Fruit fly (Drosophila melanogaster) whole organism, embryonic: ENCODE data around the gene CG11980.
A peak's percentile ranks its signal among the peaks of the same experiment; 100 is the strongest.

Experiments used
- Aef1 ChIP-seq: fragments of 200-800 bp; sonication (Bioruptor generic); IDR thresholded peaks from 3 replicates; pipeline ENCODE4 v1.3.6; 2022; ENCODE audit warnings: missing biosample characterization, missing genetic modification characterization
- CG10267 ChIP-seq: fragments of 200-800 bp; sonication (Bioruptor generic); optimal IDR thresholded peaks from 2 replicates; lab custom pipeline; 2018; ENCODE audit warnings: missing biosample characterization, mild to moderate bottlenecking, missing genetic modification characterization, moderate library complexity
- CG10274 ChIP-seq: fragments of 200-800 bp; sonication (Bioruptor generic); optimal IDR thresholded peaks from 3 replicates; lab custom pipeline; 2017; ENCODE audit warnings: missing biosample characterization, mild to moderate bottlenecking, missing genetic modification characterization
- CG10462 ChIP-seq: fragments of 200-800 bp; sonication (Bioruptor generic); optimal IDR thresholded peaks from 2 replicates; lab custom pipeline; 2016; ENCODE audit warnings: missing biosample characterization, missing genetic modification characterization
- CG10979 ChIP-seq: fragments of 200-800 bp; sonication (Bioruptor generic); optimal IDR thresholded peaks from 2 replicates; lab custom pipeline; 2018; ENCODE audit warnings: missing biosample characterization, mild to moderate bottlenecking, missing genetic modification characterization, moderate library complexity
- CG11456 ChIP-seq: fragments of 200-800 bp; sonication (Bioruptor generic); IDR thresholded peaks from 3 replicates; pipeline ENCODE4 v1.3.6; 2022; ENCODE audit warnings: missing biosample characterization, missing genetic modification characterization
- CG11696 ChIP-seq: fragments of 200-800 bp; sonication (Bioruptor generic); IDR thresholded peaks from 2 replicates; pipeline ENCODE4 v1.3.6; 2022; ENCODE audit warnings: missing biosample characterization, missing genetic modification characterization
- CG12299 ChIP-seq: fragments of 200-800 bp; sonication (Bioruptor generic); optimal IDR thresholded peaks from 2 replicates; lab custom pipeline; 2018; ENCODE audit warnings: missing biosample characterization, mild to moderate bottlenecking, missing genetic modification characterization
- CG1233 ChIP-seq: fragments of 200-800 bp; sonication (Bioruptor generic); optimal IDR thresholded peaks from 4 replicates; lab custom pipeline; 2018; ENCODE audit warnings: missing biosample characterization, mild to moderate bottlenecking, missing genetic modification characterization
- CG14014 ChIP-seq: fragments of 200-800 bp; sonication (Bioruptor generic); IDR thresholded peaks from 2 replicates; pipeline ENCODE4 v1.3.6; 2022; ENCODE audit warnings: missing biosample characterization, missing genetic modification characterization
- CG14860 ChIP-seq: fragments of 200-800 bp; sonication (Bioruptor generic); IDR thresholded peaks from 3 replicates; pipeline ENCODE4 v1.3.6; 2022; ENCODE audit warnings: missing biosample characterization, missing genetic modification characterization; ENCODE audit not compliant: partially characterized antibody
- CG17186 ChIP-seq: fragments of 200-800 bp; sonication (Bioruptor generic); optimal IDR thresholded peaks from 3 replicates; lab custom pipeline; 2017; ENCODE audit warnings: missing biosample characterization, missing genetic modification reagents, missing genetic modification characterization
- CG17385 ChIP-seq: fragments of 200-800 bp; sonication (Bioruptor generic); optimal IDR thresholded peaks from 3 replicates; lab custom pipeline; 2018; ENCODE audit warnings: missing biosample characterization, mild to moderate bottlenecking, missing genetic modification characterization
- CG17568 ChIP-seq: fragments of 200-800 bp; sonication (Bioruptor generic); optimal IDR thresholded peaks from 2 replicates; lab custom pipeline; 2018; ENCODE audit warnings: missing biosample characterization, mild to moderate bottlenecking, missing genetic modification characterization, moderate library complexity
- CG1792 ChIP-seq: fragments of 200-800 bp; sonication (Bioruptor generic); optimal IDR thresholded peaks from 2 replicates; lab custom pipeline; 2016; ENCODE audit warnings: missing biosample characterization, missing genetic modification characterization
- CG32772 ChIP-seq: fragments of 200-800 bp; sonication (Bioruptor generic); IDR thresholded peaks from 2 replicates; pipeline ENCODE4 v1.3.6; 2022; ENCODE audit warnings: missing biosample characterization, missing genetic modification characterization
- CG6765 ChIP-seq: fragments of 200-800 bp; sonication (Bioruptor generic); optimal IDR thresholded peaks from 3 replicates; lab custom pipeline; 2017; ENCODE audit warnings: missing biosample characterization, mild to moderate bottlenecking, missing genetic modification characterization
- CG6791 ChIP-seq: fragments of 200-800 bp; sonication (Bioruptor generic); IDR thresholded peaks from 3 replicates; pipeline ENCODE4 v1.3.6; 2022; ENCODE audit warnings: missing biosample characterization, missing genetic modification characterization; ENCODE audit not compliant: partially characterized antibody
- CG7357 ChIP-seq: fragments of 200-800 bp; sonication (Bioruptor generic); IDR thresholded peaks from 3 replicates; pipeline ENCODE4 v1.3.6; 2022; ENCODE audit warnings: missing biosample characterization, missing genetic modification characterization
- CG7745 ChIP-seq: fragments of 200-800 bp; sonication (Bioruptor generic); optimal IDR thresholded peaks from 2 replicates; lab custom pipeline; 2018; ENCODE audit warnings: missing biosample characterization, mild to moderate bottlenecking, missing genetic modification characterization, moderate library complexity
- CG8089 ChIP-seq: fragments of 200-800 bp; sonication (Bioruptor generic); optimal IDR thresholded peaks from 3 replicates; lab custom pipeline; 2016; ENCODE audit warnings: missing biosample characterization, missing genetic modification characterization
- CrebB ChIP-seq: fragments of 200-800 bp; sonication (Bioruptor generic); optimal IDR thresholded peaks from 3 replicates; lab custom pipeline; 2018; ENCODE audit warnings: missing biosample characterization, mild to moderate bottlenecking, missing genetic modification characterization
- D ChIP-seq, 2 experiments: fragments of 200-800 bp in 1 of 2; fragments of >200 bp in 1 of 2; sonication (Bioruptor generic) in 1 of 2; optimal IDR thresholded peaks; 2 replicates in 1 of 2; 3 replicates in 1 of 2; lab custom pipeline; 2017; ENCODE audit warnings: mild to moderate bottlenecking in 1 of 2, missing biosample characterization in 1 of 2, missing genetic modification characterization in 1 of 2, missing genetic modification reagents in 1 of 2
- Drgx ChIP-seq: fragments of 200-800 bp; sonication (Bioruptor generic); IDR thresholded peaks from 2 replicates; pipeline ENCODE4 v1.3.6; 2022; ENCODE audit warnings: missing biosample characterization, missing genetic modification characterization
- E2f2 ChIP-seq: fragments of 200-800 bp; sonication (Bioruptor generic); IDR thresholded peaks from 2 replicates; pipeline ENCODE4 v1.3.6; 2022; ENCODE audit warnings: missing biosample characterization, missing genetic modification characterization
- Hr39 ChIP-seq: fragments of >200 bp; optimal IDR thresholded peaks from 2 replicates; lab custom pipeline; 2017
- MESR4 ChIP-seq: fragments of 200-800 bp; sonication (Bioruptor generic); optimal IDR thresholded peaks from 2 replicates; lab custom pipeline; 2018; ENCODE audit warnings: missing biosample characterization, mild to moderate bottlenecking, missing genetic modification characterization, moderate library complexity
- Max ChIP-seq: fragments of 200-800 bp; sonication (Bioruptor generic); optimal IDR thresholded peaks from 2 replicates; lab custom pipeline; 2016; ENCODE audit warnings: missing biosample characterization, mild to moderate bottlenecking, missing genetic modification characterization
- Neu2 ChIP-seq: fragments of 200-800 bp; sonication (Bioruptor generic); optimal IDR thresholded peaks from 3 replicates; lab custom pipeline; 2016; ENCODE audit warnings: missing biosample characterization, missing genetic modification characterization, borderline replicate concordance
- Oli ChIP-seq: fragments of 200-800 bp; sonication (Bioruptor generic); optimal IDR thresholded peaks from 2 replicates; lab custom pipeline; 2018; ENCODE audit warnings: missing biosample characterization, mild to moderate bottlenecking, missing genetic modification characterization, moderate library complexity
- Rfx ChIP-seq: fragments of 200-800 bp; sonication (Bioruptor generic); IDR thresholded peaks from 2 replicates; pipeline ENCODE4 v1.3.6; 2022; ENCODE audit warnings: missing biosample characterization, missing genetic modification characterization
- Sry-δ ChIP-seq: fragments of 200-800 bp; sonication (Bioruptor generic); optimal IDR thresholded peaks from 2 replicates; lab custom pipeline; 2016; ENCODE audit warnings: missing biosample characterization, missing genetic modification characterization
- ab ChIP-seq: fragments of 200-800 bp; sonication (Bioruptor generic); optimal IDR thresholded peaks from 2 replicates; lab custom pipeline; 2016; ENCODE audit warnings: missing biosample characterization, missing genetic modification characterization
- ci ChIP-seq: fragments of 200-800 bp; sonication (Bioruptor generic); IDR thresholded peaks from 3 replicates; pipeline ENCODE4 v1.3.6; 2022; ENCODE audit warnings: missing biosample characterization, missing genetic modification characterization
- dmrt99B ChIP-seq: fragments of 200-800 bp; sonication (Bioruptor generic); optimal IDR thresholded peaks from 2 replicates; lab custom pipeline; 2018; ENCODE audit warnings: missing biosample characterization, mild to moderate bottlenecking, missing genetic modification characterization, moderate library complexity
- ems ChIP-seq: fragments of 200-800 bp; sonication (Bioruptor generic); optimal IDR thresholded peaks from 3 replicates; lab custom pipeline; 2016; ENCODE audit warnings: missing biosample characterization, missing genetic modification characterization
- ewg ChIP-seq: fragments of 200-800 bp; sonication (Bioruptor generic); optimal IDR thresholded peaks from 3 replicates; lab custom pipeline; 2017; ENCODE audit warnings: mild to moderate bottlenecking, missing biosample characterization, missing genetic modification reagents, missing genetic modification characterization
- fd3F ChIP-seq: fragments of 200-800 bp; sonication (Bioruptor generic); optimal IDR thresholded peaks from 2 replicates; lab custom pipeline; 2018; ENCODE audit warnings: missing biosample characterization, mild to moderate bottlenecking, missing genetic modification characterization, moderate library complexity
- gem ChIP-seq: fragments of 200-800 bp; sonication (Bioruptor generic); optimal IDR thresholded peaks from 2 replicates; lab custom pipeline; 2019; ENCODE audit warnings: missing biosample characterization, mild to moderate bottlenecking, missing genetic modification characterization, moderate library complexity
- hbn ChIP-seq: fragments of 200-800 bp; sonication (Bioruptor generic); IDR thresholded peaks from 2 replicates; pipeline ENCODE4 v1.3.6; 2022; ENCODE audit warnings: missing biosample characterization, missing genetic modification characterization; ENCODE audit not compliant: partially characterized antibody
- insv ChIP-seq, 2 experiments: fragments of 200-800 bp; sonication (Bioruptor generic); optimal IDR thresholded peaks; 3 replicates each; lab custom pipeline; 2016 to 2018; ENCODE audit warnings: missing biosample characterization in 2 of 2, missing genetic modification characterization in 2 of 2
- ken ChIP-seq: fragments of 200-800 bp; sonication (Bioruptor generic); IDR thresholded peaks from 3 replicates; pipeline ENCODE4 v1.3.6; 2022; ENCODE audit warnings: missing biosample characterization, missing genetic modification characterization
- kni ChIP-seq: fragments of 200-800 bp; sonication (Bioruptor generic); optimal IDR thresholded peaks from 3 replicates; lab custom pipeline; 2017; ENCODE audit warnings: mild to moderate bottlenecking, missing biosample characterization, missing genetic modification reagents, missing genetic modification characterization
- lov ChIP-seq, 2 experiments: fragments of 200-800 bp in 1 of 2; fragments of >200 bp in 1 of 2; sonication (Bioruptor generic) in 1 of 2; IDR thresholded peaks in 1 of 2; optimal IDR thresholded peaks in 1 of 2; 2 replicates in 1 of 2; 3 replicates in 1 of 2; pipeline versions ENCODE4 v1.3.6 to Lab custom; 2017 to 2022; ENCODE audit warnings: missing biosample characterization in 1 of 2, missing genetic modification characterization in 1 of 2
- maf-S ChIP-seq: fragments of 200-800 bp; sonication (Bioruptor generic); optimal IDR thresholded peaks from 2 replicates; lab custom pipeline; 2016; ENCODE audit warnings: missing biosample characterization, missing genetic modification characterization
- oc ChIP-seq: fragments of 200-800 bp; sonication (Bioruptor generic); optimal IDR thresholded peaks from 2 replicates; lab custom pipeline; 2018; ENCODE audit warnings: missing biosample characterization, mild to moderate bottlenecking, missing genetic modification characterization, moderate library complexity
- ro ChIP-seq: fragments of 200-800 bp; sonication (Bioruptor generic); IDR thresholded peaks from 2 replicates; pipeline ENCODE4 v1.3.6; 2022; ENCODE audit warnings: missing biosample characterization, missing genetic modification characterization
- sd ChIP-seq: fragments of 200-800 bp; sonication (Bioruptor generic); optimal IDR thresholded peaks from 3 replicates; lab custom pipeline; 2018; ENCODE audit warnings: missing biosample characterization, mild to moderate bottlenecking, missing genetic modification characterization, moderate library complexity

The CG11980 gene

DNA sequence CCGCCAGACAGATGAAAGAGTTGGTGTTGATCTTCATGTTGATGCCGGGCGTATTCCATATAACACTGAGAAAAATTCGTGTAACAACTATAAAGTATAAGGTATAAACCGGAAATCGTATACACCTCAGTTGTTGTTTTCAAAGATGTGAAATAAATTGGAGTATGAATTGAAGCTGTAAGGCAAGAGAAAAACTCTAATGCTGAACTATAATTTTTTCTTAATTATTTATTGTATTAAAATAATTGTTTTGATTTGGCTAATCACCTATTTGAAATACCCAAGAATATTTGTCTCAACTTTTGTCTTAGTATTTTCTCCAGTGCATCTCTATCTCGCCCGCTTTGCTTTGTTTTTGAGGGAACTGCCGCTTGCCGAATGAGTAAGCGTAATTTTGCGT lies 43.5 kb upstream of the CG11980 start (continued):
- no peak for TF ChIP-seq MESR4 (GFP tag; lab: Kevin White, UChicago)
- TF ChIP-seq CrebB (tag; lab: Kevin White, UChicago): no peak
- no peak for TF ChIP-seq ems (GFP tag; lab: Kevin White, UChicago)
- 0 out of 2 replicates have a peak, but pooled peaks have one; percentile 16 for TF ChIP-seq ro (GFP tag; lab: Robert Waterston, UW)
- TF ChIP-seq hbn: no peak
- TF ChIP-seq Sry-δ (GFP tag; lab: Kevin White, UChicago): no peak
- peak; percentile 54 for TF ChIP-seq CG17385 (GFP tag; lab: Kevin White, UChicago)
- peak; percentile 2 for TF ChIP-seq CG12299
- TF ChIP-seq CG1233 (GFP tag; lab: Kevin White, UChicago): peak; percentile 43
- TF ChIP-seq CG6765 (GFP tag; lab: Kevin White, UChicago): no peak
- TF ChIP-seq insv (GFP tag; optimal IDR thresholded peaks at IDR 0.05; lab: Kevin White, UChicago): no peak
- TF ChIP-seq CG14860: no peak
- TF ChIP-seq CG14014 (GFP tag; lab: Robert Waterston, UW): no peak
- TF ChIP-seq CG8089 (GFP tag; lab: Kevin White, UChicago): no peak
- TF ChIP-seq D (optimal IDR thresholded peaks at IDR 0.05; lab: Kevin White, UChicago): no peak
- peak; percentile 53 for TF ChIP-seq D (GFP tag; optimal IDR thresholded peaks at IDR 0.05; lab: Kevin White, UChicago)
- TF ChIP-seq CG10979 (tag; lab: Kevin White, UChicago): peak; percentile 63
- TF ChIP-seq Max: no peak
- TF ChIP-seq lov (optimal IDR thresholded peaks at IDR 0.05; lab: Kevin White, UChicago): no peak
- TF ChIP-seq lov (GFP tag; IDR thresholded peaks at IDR 0.05; lab: Robert Waterston, UW): no peak
- TF ChIP-seq sd (tag; lab: Kevin White, UChicago): peak; percentile 11
- TF ChIP-seq kni (GFP tag; lab: Kevin White, UChicago): no peak
- TF ChIP-seq CG17186 (GFP tag; lab: Kevin White, UChicago): no peak
- no peak for TF ChIP-seq Hr39 (lab: Kevin White, UChicago)
- TF ChIP-seq ab: no peak
- no peak for TF ChIP-seq CG11696 (GFP tag; lab: Robert Waterston, UW)
- no peak for TF ChIP-seq CG11456 (GFP tag; lab: Robert Waterston, UW)
- peak; percentile 85 for TF ChIP-seq gem
- peak; percentile 56 for TF ChIP-seq CG10267 (tag; lab: Kevin White, UChicago)
- TF ChIP-seq oc (tag; lab: Kevin White, UChicago): peak; percentile 40
- no peak for TF ChIP-seq CG6791 (GFP tag; lab: Robert Waterston, UW)
- no peak for TF ChIP-seq Rfx (GFP tag; lab: Robert Waterston, UW)
- 0 out of 2 replicates have a peak, but pooled peaks have one; percentile 9 for TF ChIP-seq Drgx (GFP tag; lab: Robert Waterston, UW)
- peak; percentile 35 for TF ChIP-seq fd3F (GFP tag; lab: Kevin White, UChicago)
- TF ChIP-seq E2f2: peak; percentile 28; the same call in 1 of the 2 replicates
- TF ChIP-seq CG32772 (GFP tag; lab: Robert Waterston, UW): no peak
- TF ChIP-seq CG10274 (GFP tag; lab: Kevin White, UChicago): no peak
- TF ChIP-seq ken (GFP tag; lab: Robert Waterston, UW): peak; percentile 48; the same call in 1 of the 3 replicates
- TF ChIP-seq, all 482 proteins: peak for 166

- TF ChIP-seq CG1792 (GFP tag; lab: Kevin White, UChicago): no peak
- no peak for TF ChIP-seq CG7745 (tag; lab: Kevin White, UChicago)
- TF ChIP-seq Aef1 (GFP tag; lab: Robert Waterston, UW): no peak
- no peak for TF ChIP-seq dmrt99B (tag; lab: Kevin White, UChicago)
- no peak for TF ChIP-seq CG17568 (GFP tag; lab: Kevin White, UChicago)
- TF ChIP-seq ci (GFP tag; lab: Robert Waterston, UW): peak; percentile 27; the same call in 1 of the 3 replicates
- no peak for TF ChIP-seq fd3F (GFP tag; lab: Kevin White, UChicago)
- peak; percentile 34 for TF ChIP-seq ewg (GFP tag; lab: Kevin White, UChicago)
- TF ChIP-seq CG7357 (GFP tag; lab: Robert Waterston, UW): no peak
- no peak for TF ChIP-seq maf-S (GFP tag; lab: Kevin White, UChicago)
- no peak for TF ChIP-seq CG10462 (GFP tag; lab: Kevin White, UChicago)
- TF ChIP-seq Neu2 (GFP tag; lab: Kevin White, UChicago): no peak
- TF ChIP-seq Oli: no peak
Observed at dm6 chr3R:8962860-8963755, 40.7 kb upstream of the CG11980 start, which contains the start of gene ich. TSS of gene ich (minus strand) at chr3R:8963037.
